Fruit fly (Drosophila melanogaster) Kc167 (cell line): ENCODE results near the gene DIP-alpha.

Source experiments
- Myc ChIP-seq: fragments of >200 bp; optimal IDR thresholded peaks from 2 replicates; lab custom pipeline; 2017; ENCODE audit warnings: missing external identifiers
- Sin3A ChIP-seq: fragments of >200 bp; optimal IDR thresholded peaks from 2 replicates; lab custom pipeline; 2018; ENCODE audit warnings: missing external identifiers
- h ChIP-seq: fragments of >200 bp; optimal IDR thresholded peaks from 3 replicates; lab custom pipeline; 2018; ENCODE audit warnings: missing external identifiers
- insv ChIP-seq: fragments of >200 bp; optimal IDR thresholded peaks from 3 replicates; lab custom pipeline; 2018; ENCODE audit warnings: missing external identifiers
- psq ChIP-seq: fragments of >200 bp; optimal IDR thresholded peaks from 2 replicates; lab custom pipeline; 2017; ENCODE audit warnings: missing external identifiers
- ttk ChIP-seq: sonication (Bioruptor generic); optimal IDR thresholded peaks from 2 replicates; lab custom pipeline; 2017; ENCODE audit warnings: missing external identifiers

DNA sequence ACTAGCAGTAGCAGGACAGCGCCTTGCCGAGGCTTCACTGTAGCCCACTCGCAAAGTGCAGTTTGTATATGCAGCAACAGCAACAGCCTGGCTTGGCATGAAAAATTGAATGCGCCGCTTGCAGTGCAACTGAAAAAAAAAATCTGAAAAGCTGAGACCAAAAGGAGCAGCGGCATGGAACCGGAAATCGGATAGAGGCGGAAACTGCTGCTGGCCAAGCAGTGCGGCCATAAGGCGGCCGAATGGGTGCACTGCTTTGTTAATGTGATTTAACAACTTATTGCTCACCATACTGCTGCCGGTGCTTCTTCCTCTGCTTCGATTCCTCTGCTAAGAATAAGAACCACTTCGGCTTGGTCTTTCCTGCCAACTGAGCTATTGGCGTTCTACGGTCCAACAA lies 67.2 kb downstream of the DIP-alpha start:
- TF ChIP-seq insv (lab: Kevin White, UChicago) (no peak), Myc (lab: Kevin White, UChicago) (no peak), Sin3A (lab: Kevin White, UChicago) (no peak), h (lab: Kevin White, UChicago) (no peak), psq (lab: Kevin White, UChicago) (no peak), ttk (lab: Kevin White, UChicago) (no peak)
